Worm (Caenorhabditis elegans) whole organism, young adult: ENCODE measurements around the gene R160.14.

Source experiments
- B0035.1 ChIP-seq: sonication (generic microtip); optimal IDR thresholded peaks from 2 replicates; lab custom pipeline; 2016; ENCODE audit warnings: missing genetic modification characterization, mild to moderate bottlenecking, missing compliant biosample characterization, missing genotype, missing genetic modification reagents
- B0261.1 ChIP-seq: sonication (generic microtip); optimal IDR thresholded peaks from 2 replicates; lab custom pipeline; 2016; ENCODE audit warnings: mild to moderate bottlenecking, missing genetic modification characterization, moderate library complexity, missing compliant biosample characterization
- B0336.3 ChIP-seq: fragments of 200-800 bp; sonication (Bioruptor generic); IDR thresholded peaks from 2 replicates; pipeline ENCODE4 v1.3.6; 2022; ENCODE audit warnings: missing genetic modification characterization, missing compliant biosample characterization
- F33H1.4 ChIP-seq: fragments of 200-800 bp; sonication (Bioruptor generic); IDR thresholded peaks from 2 replicates; pipeline ENCODE4 v1.3.6; 2022; ENCODE audit warnings: missing genetic modification reagents, missing genetic modification characterization, missing compliant biosample characterization
- F52B5.7 ChIP-seq: sonication (generic microtip); optimal IDR thresholded peaks from 2 replicates; lab custom pipeline; 2016; ENCODE audit warnings: mild to moderate bottlenecking, missing genetic modification characterization, missing compliant biosample characterization
- F57A8.1 ChIP-seq: fragments of 200-800 bp; sonication (Bioruptor generic); optimal IDR thresholded peaks from 2 replicates; lab custom pipeline; 2018; ENCODE audit warnings: mild to moderate bottlenecking, missing genetic modification characterization, moderate library complexity, missing compliant biosample characterization
- T07F8.4 ChIP-seq: sonication (generic microtip); optimal IDR thresholded peaks from 2 replicates; lab custom pipeline; 2016; ENCODE audit warnings: mild to moderate bottlenecking, missing genetic modification characterization, moderate library complexity, missing compliant biosample characterization
- T26A5.8 ChIP-seq: sonication (generic microtip); optimal IDR thresholded peaks from 2 replicates; lab custom pipeline; 2016; ENCODE audit warnings: missing genetic modification characterization, missing compliant biosample characterization
- Y53F4B.3 ChIP-seq: fragments of 200-800 bp; sonication (Bioruptor generic); IDR thresholded peaks from 2 replicates; pipeline ENCODE4 v1.3.6; 2022; ENCODE audit warnings: missing genetic modification reagents, missing genetic modification characterization, missing compliant biosample characterization
- aptf-2 ChIP-seq: fragments of 200-800 bp; sonication (Bioruptor generic); conservative IDR thresholded peaks from 2 replicates; pipeline ENCODE4 v1.3.6; 2022; ENCODE audit warnings: missing genetic modification reagents, missing genetic modification characterization, missing compliant biosample characterization
- aptf-3 ChIP-seq: fragments of 200-800 bp; sonication (Bioruptor generic); IDR thresholded peaks from 2 replicates; pipeline ENCODE4 v1.3.6; 2022; ENCODE audit warnings: missing genetic modification characterization, missing compliant biosample characterization
- atf-7 ChIP-seq: sonication (generic microtip); optimal IDR thresholded peaks from 2 replicates; lab custom pipeline; 2017; ENCODE audit warnings: mild to moderate bottlenecking, missing genetic modification characterization, missing compliant biosample characterization
- attf-3 ChIP-seq: fragments of 200-800 bp; sonication (Bioruptor generic); conservative IDR thresholded peaks from 2 replicates; pipeline ENCODE4 v1.3.6; 2022; ENCODE audit warnings: missing genetic modification reagents, missing genetic modification characterization, missing compliant biosample characterization
- cebp-2 ChIP-seq: fragments of 200-800 bp; sonication (Bioruptor generic); IDR thresholded peaks from 2 replicates; pipeline ENCODE4 v1.3.6; 2022; ENCODE audit warnings: missing genetic modification characterization, missing compliant biosample characterization
- ceh-91 ChIP-seq: fragments of 200-800 bp; sonication (Bioruptor generic); IDR thresholded peaks from 2 replicates; pipeline ENCODE4 v1.3.6; 2022; ENCODE audit warnings: missing genetic modification reagents, missing genetic modification characterization, missing compliant biosample characterization
- dpl-1 ChIP-seq: fragments of 150-350 bp; optimal IDR thresholded peaks from 2 replicates; lab custom pipeline; 2014; ENCODE audit warnings: missing biosample characterization, missing genetic modification reagents, missing genetic modification characterization
- egl-44 ChIP-seq: fragments of 200-800 bp; sonication (Bioruptor generic); IDR thresholded peaks from 2 replicates; pipeline ENCODE4 v1.3.6; 2022; ENCODE audit warnings: missing genetic modification reagents, missing genetic modification characterization, missing compliant biosample characterization
- gei-17 ChIP-seq: fragments of 200-800 bp; sonication (Bioruptor generic); optimal IDR thresholded peaks from 2 replicates; lab custom pipeline; 2018; ENCODE audit warnings: mild to moderate bottlenecking, missing genetic modification characterization, missing compliant biosample characterization
- him-1 ChIP-seq: sonication (generic microtip); optimal IDR thresholded peaks from 2 replicates; lab custom pipeline; 2016; ENCODE audit warnings: missing genotype, missing genetic modification reagents, missing genetic modification characterization, missing compliant biosample characterization
- hrde-1 ChIP-seq: sonication (generic microtip); optimal IDR thresholded peaks from 2 replicates; lab custom pipeline; 2016; ENCODE audit warnings: missing genetic modification characterization, mild to moderate bottlenecking, missing compliant biosample characterization, moderate library complexity, missing genotype, missing genetic modification reagents, borderline replicate concordance
- lag-1 ChIP-seq: fragments of 200-800 bp; sonication (Bioruptor generic); IDR thresholded peaks from 2 replicates; pipeline ENCODE4 v1.3.6; 2022; ENCODE audit warnings: missing genetic modification reagents, missing genetic modification characterization, missing compliant biosample characterization
- lin-35 ChIP-seq, 3 experiments: fragments of 150-350 bp in 2 of 3; sonication (generic microtip) in 1 of 3; optimal IDR thresholded peaks; 2 replicates each; lab custom pipeline; 2014 to 2018; ENCODE audit warnings: missing biosample characterization in 3 of 3, missing genetic modification characterization in 3 of 3, missing genetic modification reagents in 3 of 3
- lin-54 ChIP-seq: fragments of 200-800 bp; sonication (Bioruptor generic); optimal IDR thresholded peaks from 2 replicates; lab custom pipeline; 2018; ENCODE audit warnings: mild to moderate bottlenecking, missing genetic modification characterization, missing compliant biosample characterization
- lsy-27 ChIP-seq: sonication (generic microtip); optimal IDR thresholded peaks from 2 replicates; lab custom pipeline; 2017; ENCODE audit warnings: missing genetic modification characterization, mild to moderate bottlenecking, missing compliant biosample characterization, antibody characterized with exemption, missing genotype, borderline replicate concordance; ENCODE audit not compliant: insufficient read depth
- madf-10 ChIP-seq: sonication (generic microtip); optimal IDR thresholded peaks from 2 replicates; lab custom pipeline; 2016; ENCODE audit warnings: mild to moderate bottlenecking, missing genetic modification characterization, missing compliant biosample characterization
- nfyb-1 ChIP-seq: fragments of 200-800 bp; sonication (Bioruptor generic); IDR thresholded peaks from 2 replicates; pipeline ENCODE4 v1.3.6; 2022; ENCODE audit warnings: missing genetic modification reagents, missing genetic modification characterization, missing compliant biosample characterization
- nhr-179 ChIP-seq: sonication (generic microtip); optimal IDR thresholded peaks from 2 replicates; lab custom pipeline; 2016; ENCODE audit warnings: mild to moderate bottlenecking, missing genetic modification characterization, missing compliant biosample characterization
- nhr-27 ChIP-seq: fragments of 200-800 bp; sonication (Bioruptor generic); optimal IDR thresholded peaks from 2 replicates; lab custom pipeline; 2018; ENCODE audit warnings: mild to moderate bottlenecking, missing genetic modification characterization, moderate library complexity, missing compliant biosample characterization
- pbrm-1 ChIP-seq: fragments of 200-800 bp; sonication (Bioruptor generic); IDR thresholded peaks from 2 replicates; pipeline ENCODE4 v1.3.6; 2022; ENCODE audit warnings: missing genetic modification reagents, missing genetic modification characterization, missing compliant biosample characterization
- rcor-1 ChIP-seq: fragments of 200-800 bp; sonication (Bioruptor generic); IDR thresholded peaks from 2 replicates; pipeline ENCODE4 v1.3.6; 2022; ENCODE audit warnings: missing genetic modification reagents, missing genetic modification characterization, missing compliant biosample characterization
- rec-8 ChIP-seq, 2 experiments: sonication (generic microtip); optimal IDR thresholded peaks; 2 replicates each; lab custom pipeline; 2016; ENCODE audit warnings: mild to moderate bottlenecking in 2 of 2, missing genetic modification characterization in 2 of 2, missing genetic modification reagents in 2 of 2, missing genotype in 2 of 2, missing biosample characterization in 1 of 2, missing compliant biosample characterization in 1 of 2, moderate library complexity in 1 of 2
- repo-1 ChIP-seq: sonication (generic microtip); optimal IDR thresholded peaks from 2 replicates; lab custom pipeline; 2017; ENCODE audit warnings: mild to moderate bottlenecking, missing genetic modification characterization, missing compliant biosample characterization
- rpc-1 ChIP-seq, 2 experiments: fragments of 150-350 bp in 1 of 2; sonication (generic microtip) in 1 of 2; optimal IDR thresholded peaks; 2 replicates each; lab custom pipeline; 2014 to 2018; ENCODE audit warnings: missing biosample characterization in 1 of 2, missing genetic modification characterization in 1 of 2, missing genetic modification reagents in 1 of 2, missing genotype in 1 of 2
- sdz-38 ChIP-seq: sonication (generic microtip); optimal IDR thresholded peaks from 2 replicates; lab custom pipeline; 2016; ENCODE audit warnings: missing genotype, missing genetic modification characterization, missing compliant biosample characterization
- snpc-1.1 ChIP-seq: sonication (generic microtip); optimal IDR thresholded peaks from 2 replicates; lab custom pipeline; 2017; ENCODE audit warnings: missing genetic modification characterization, mild to moderate bottlenecking, missing compliant biosample characterization, antibody characterized with exemption, moderate library complexity, missing genotype, missing genetic modification reagents; ENCODE audit not compliant: insufficient read depth
- snpc-4 ChIP-seq, 5 experiments: fragments of 150-350 bp in 1 of 5; sonication (generic microtip) in 4 of 5; optimal IDR thresholded peaks; 2 replicates each; lab custom pipeline; 2014 to 2018; ENCODE audit warnings: missing genetic modification characterization in 5 of 5, missing biosample characterization in 3 of 5, antibody characterized with exemption in 2 of 5, mild to moderate bottlenecking in 2 of 5, missing compliant biosample characterization in 2 of 5, missing genotype in 2 of 5, moderate library complexity in 2 of 5, missing genetic modification reagents in 1 of 5
- somi-1 ChIP-seq: fragments of 200-800 bp; sonication (Bioruptor generic); optimal IDR thresholded peaks from 2 replicates; lab custom pipeline; 2018; ENCODE audit warnings: mild to moderate bottlenecking, missing genetic modification characterization, missing compliant biosample characterization
- sptf-2 ChIP-seq: fragments of 200-800 bp; sonication (Bioruptor generic); optimal IDR thresholded peaks from 2 replicates; lab custom pipeline; 2018; ENCODE audit warnings: mild to moderate bottlenecking, missing genetic modification characterization, missing compliant biosample characterization
- tlf-1 ChIP-seq: fragments of 200-800 bp; sonication (Bioruptor generic); optimal IDR thresholded peaks from 2 replicates; lab custom pipeline; 2018; ENCODE audit warnings: mild to moderate bottlenecking, missing genetic modification characterization, missing compliant biosample characterization
- unc-62 ChIP-seq: fragments of 150-350 bp; optimal IDR thresholded peaks from 2 replicates; lab custom pipeline; 2014; ENCODE audit warnings: missing biosample characterization, missing genetic modification reagents, missing genetic modification characterization
- xnd-1 ChIP-seq: sonication (generic microtip); optimal IDR thresholded peaks from 2 replicates; lab custom pipeline; 2016; ENCODE audit warnings: missing genotype, missing genetic modification reagents, missing genetic modification characterization, missing compliant biosample characterization
- ztf-26 ChIP-seq: sonication (generic microtip); optimal IDR thresholded peaks from 2 replicates; lab custom pipeline; 2017; ENCODE audit warnings: missing genetic modification characterization, missing compliant biosample characterization
- ztf-3 ChIP-seq: fragments of 200-800 bp; sonication (Bioruptor generic); optimal IDR thresholded peaks from 2 replicates; lab custom pipeline; 2018; ENCODE audit warnings: mild to moderate bottlenecking, missing genetic modification characterization, missing compliant biosample characterization

The R160.14 gene

DNA sequence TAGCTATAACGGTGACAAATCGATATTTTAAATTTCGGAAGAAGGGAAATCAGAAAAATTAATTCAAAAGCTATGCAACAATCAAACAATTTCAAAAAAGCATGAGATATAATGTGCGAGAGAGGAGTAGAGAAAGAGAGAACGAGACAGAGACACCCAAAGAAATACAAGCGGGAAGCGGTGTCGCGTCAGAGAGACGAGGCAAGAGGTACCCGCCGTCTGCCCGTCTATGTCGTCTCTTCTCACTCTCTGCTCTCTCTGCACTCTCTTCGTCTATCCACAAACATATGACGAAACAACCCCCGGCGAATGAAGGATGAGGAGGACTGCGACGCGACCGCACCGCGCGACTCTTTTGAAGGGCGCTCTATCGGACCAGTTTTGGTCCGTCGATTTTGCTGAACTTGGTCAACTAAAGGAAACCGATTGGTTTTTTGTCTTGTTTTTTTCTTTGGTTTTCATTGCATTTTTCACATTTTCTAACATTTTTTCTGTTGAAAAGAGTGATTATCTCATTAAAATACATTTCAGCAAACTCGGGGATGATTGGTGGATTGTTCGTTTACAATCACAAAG is 17.0 kb upstream of the R160.14 start, which contains the start of gene dpy-23 (continued):
- TF ChIP-seq rec-8 (tag; optimal IDR thresholded peaks at IDR 0.05; lab: Kevin White, UChicago) (no peak), B0035.1 (tag; lab: Kevin White, UChicago) (peak; percentile 12), lin-54 (GFP tag; lab: Kevin White, UChicago) (peak; percentile 51), aptf-2 (GFP tag; lab: Robert Waterston, UW) (no peak), B0261.1 (tag; lab: Kevin White, UChicago) (no peak), lsy-27 (tag; lab: Kevin White, UChicago) (no peak), rpc-1 (optimal IDR thresholded peaks at IDR 0.05; lab: Kevin White, UChicago) (no peak), rpc-1 (tag; optimal IDR thresholded peaks at IDR 0.05; lab: Kevin White, UChicago) (no peak), lag-1 (GFP tag; lab: Robert Waterston, UW) (no peak), madf-10 (tag; lab: Kevin White, UChicago) (peak; percentile 96), nhr-179 (tag; lab: Kevin White, UChicago) (no peak), lin-35 (GFP tag; optimal IDR thresholded peaks at IDR 0.05; lab: Kevin White, UChicago) (peak in 1 of 3 experiments; percentile 75), nfyb-1 (GFP tag; lab: Robert Waterston, UW) (peak; percentile 87), B0336.3 (GFP tag; lab: Robert Waterston, UW) (peak; percentile 81), sptf-2 (no peak), attf-3 (GFP tag; lab: Robert Waterston, UW) (no peak), somi-1 (GFP tag; lab: Kevin White, UChicago) (peak; percentile 86), tlf-1 (peak; percentile 38), snpc-1.1 (tag; lab: Kevin White, UChicago) (no peak), Y53F4B.3 (no peak), ceh-91 (GFP tag; lab: Robert Waterston, UW) (no peak), T26A5.8 (tag; lab: Kevin White, UChicago) (no peak), pbrm-1 (GFP tag; lab: Robert Waterston, UW) (peak; percentile 87), repo-1 (tag; lab: Kevin White, UChicago) (no peak), gei-17 (peak; percentile 73), ztf-3 (no peak), F52B5.7 (tag; lab: Kevin White, UChicago) (peak; percentile 4), dpl-1 (peak; percentile 5), snpc-4 (GFP tag; optimal IDR thresholded peaks at IDR 0.05; lab: Kevin White, UChicago) (peak; percentile 42), snpc-4 (tag; optimal IDR thresholded peaks at IDR 0.05; lab: Kevin White, UChicago) (peak; percentile 2 to 55 (median 53)), ztf-26 (tag; lab: Kevin White, UChicago) (peak; percentile 76)

ce11 chrX:4386493-4386892 is 14.6 kb upstream of the R160.14 start:
- TF ChIP-seq hrde-1 (tag; lab: Kevin White, UChicago) (no peak), aptf-3 (GFP tag; lab: Robert Waterston, UW) (no peak), ceh-91 (GFP tag; lab: Robert Waterston, UW) (no peak), sdz-38 (tag; lab: Kevin White, UChicago) (no peak), nhr-27 (tag; lab: Kevin White, UChicago) (no peak), cebp-2 (GFP tag; lab: Robert Waterston, UW) (no peak), nhr-179 (tag; lab: Kevin White, UChicago) (no peak), rcor-1 (GFP tag; lab: Robert Waterston, UW) (no peak), atf-7 (tag; lab: Kevin White, UChicago) (no peak), him-1 (tag; lab: Kevin White, UChicago) (no peak), F57A8.1 (GFP tag; lab: Kevin White, UChicago) (no peak), xnd-1 (tag; lab: Kevin White, UChicago) (no peak), unc-62 (GFP tag; lab: Kevin White, UChicago) (no peak), egl-44 (GFP tag; lab: Robert Waterston, UW) (no peak), T07F8.4 (no peak), F33H1.4 (GFP tag; lab: Robert Waterston, UW) (no peak)
- TF ChIP-seq, all 124 proteins: peak for 0
